Worm (Caenorhabditis elegans): Measurements from ENCODE around the gene npr-35.
A peak's percentile ranks its signal among the peaks of the same experiment; 100 is the strongest.

The npr-35 gene

DNA sequence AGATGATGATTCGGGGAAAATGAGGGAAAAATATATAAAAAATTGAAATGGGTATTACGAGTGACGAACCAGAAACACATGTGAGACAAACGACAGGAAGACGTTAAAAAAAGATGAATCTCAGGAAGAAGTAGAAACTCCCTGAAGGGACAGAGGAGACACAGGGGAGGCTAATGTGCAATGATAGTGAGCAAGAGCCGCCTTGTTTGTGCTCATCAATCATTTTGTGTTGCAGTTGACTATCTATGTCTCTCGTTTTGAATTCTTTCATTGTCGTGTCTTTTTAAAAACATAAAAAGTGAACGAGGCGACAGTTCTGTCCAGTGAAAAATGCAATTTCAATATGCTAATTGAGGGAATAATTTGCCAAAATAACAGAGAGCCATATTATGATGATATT is 18.7 kb upstream of the npr-35 start:
- no peak for TF ChIP-seq zag-1 (tag; optimal IDR thresholded peaks at IDR 0.05)
- TF ChIP-seq nhr-23 (tag; optimal IDR thresholded peaks at IDR 0.05), result no peak
- TF ChIP-seq unc-55 (GFP tag; optimal IDR thresholded peaks at IDR 0.05), result peak; percentile 32
- peak; percentile 64 for TF ChIP-seq mab-5 (tag; optimal IDR thresholded peaks at IDR 0.05)

DNA sequence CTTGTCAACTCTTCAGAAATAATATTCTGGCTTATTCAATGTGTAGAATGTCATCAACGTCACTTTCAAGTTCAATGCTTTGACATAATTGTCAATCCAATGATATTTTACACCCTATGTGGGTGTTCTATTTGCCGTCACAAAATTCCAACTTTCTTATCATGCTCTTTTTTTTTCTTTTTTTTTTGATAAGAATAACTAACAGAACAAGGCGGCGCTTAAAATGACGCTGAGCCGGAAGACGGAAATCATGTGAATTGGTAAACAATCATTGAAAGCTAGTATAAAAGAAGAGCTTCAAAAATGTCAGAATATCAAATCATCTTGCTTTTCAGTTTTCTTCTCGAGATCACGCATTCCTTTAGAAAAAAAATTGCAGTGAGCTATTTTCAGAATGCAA is 17.3 kb upstream of the npr-35 start, which contains the start of gene C50F7.5:
C50F7.5 (plus strand) TSS at position 395 of the 400 bp plus-strand sequence.
- TF ChIP-seq fos-1 (tag; optimal IDR thresholded peaks at IDR 0.05) (peak; percentile 71), nhr-77 (tag; optimal IDR thresholded peaks at IDR 0.05) (no peak), lsy-2 (tag; optimal IDR thresholded peaks at IDR 0.05) (no peak)

DNA sequence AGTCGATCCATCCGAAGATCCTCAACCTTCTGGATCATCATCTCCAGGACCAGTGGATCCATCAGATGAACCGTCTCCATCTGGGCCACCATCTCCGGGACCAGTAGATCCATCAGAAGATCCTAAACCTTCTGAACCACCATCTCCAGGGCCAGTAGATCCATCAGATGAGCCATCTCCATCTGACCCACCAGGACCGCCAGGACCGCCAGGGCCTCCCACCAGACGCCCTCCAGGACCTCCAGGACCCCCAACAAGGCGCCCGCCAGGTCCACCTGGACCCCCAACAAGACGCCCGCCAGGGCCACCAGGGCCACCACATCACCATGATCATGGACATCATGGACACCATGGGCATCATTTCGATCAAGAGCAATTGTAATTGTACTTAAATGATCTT is 16.4 kb upstream of the npr-35 start:
- TF ChIP-seq unc-39 (tag; optimal IDR thresholded peaks at IDR 0.05), result no peak
- no peak for TF ChIP-seq mab-5 (tag; optimal IDR thresholded peaks at IDR 0.05)
- TF ChIP-seq zag-1 (tag; optimal IDR thresholded peaks at IDR 0.05), result no peak
- TF ChIP-seq unc-55 (GFP tag; optimal IDR thresholded peaks at IDR 0.05), result no peak
- TF ChIP-seq crh-2 (tag; optimal IDR thresholded peaks at IDR 0.05), result no peak
- TF ChIP-seq sma-3 (GFP tag; optimal IDR thresholded peaks at IDR 0.05), result no peak
- TF ChIP-seq dmd-4 (tag; optimal IDR thresholded peaks at IDR 0.05), result no peak
- TF ChIP-seq F13H6.1 (tag; optimal IDR thresholded peaks at IDR 0.05), result no peak
- TF ChIP-seq nhr-21 (tag; optimal IDR thresholded peaks at IDR 0.05), result no peak
- no peak for TF ChIP-seq gmeb-1 (tag; optimal IDR thresholded peaks at IDR 0.05)
- TF ChIP-seq ceh-82 (tag; optimal IDR thresholded peaks at IDR 0.05), result no peak
- no peak for TF ChIP-seq elt-3 (tag; optimal IDR thresholded peaks at IDR 0.05)
- no peak for TF ChIP-seq mbf-1 (tag; optimal IDR thresholded peaks at IDR 0.05)
- TF ChIP-seq lin-11 (tag; optimal IDR thresholded peaks at IDR 0.05), result no peak
- no peak for TF ChIP-seq ztf-4 (tag; optimal IDR thresholded peaks at IDR 0.05)
- TF ChIP-seq ztf-11 (tag; optimal IDR thresholded peaks at IDR 0.05), result no peak
- TF ChIP-seq sma-9 (GFP tag; optimal IDR thresholded peaks at IDR 0.05), result no peak
- TF ChIP-seq sma-9 (tag; optimal IDR thresholded peaks at IDR 0.05), result no peak
- TF ChIP-seq nhr-129 (tag; optimal IDR thresholded peaks at IDR 0.05), result no peak

DNA sequence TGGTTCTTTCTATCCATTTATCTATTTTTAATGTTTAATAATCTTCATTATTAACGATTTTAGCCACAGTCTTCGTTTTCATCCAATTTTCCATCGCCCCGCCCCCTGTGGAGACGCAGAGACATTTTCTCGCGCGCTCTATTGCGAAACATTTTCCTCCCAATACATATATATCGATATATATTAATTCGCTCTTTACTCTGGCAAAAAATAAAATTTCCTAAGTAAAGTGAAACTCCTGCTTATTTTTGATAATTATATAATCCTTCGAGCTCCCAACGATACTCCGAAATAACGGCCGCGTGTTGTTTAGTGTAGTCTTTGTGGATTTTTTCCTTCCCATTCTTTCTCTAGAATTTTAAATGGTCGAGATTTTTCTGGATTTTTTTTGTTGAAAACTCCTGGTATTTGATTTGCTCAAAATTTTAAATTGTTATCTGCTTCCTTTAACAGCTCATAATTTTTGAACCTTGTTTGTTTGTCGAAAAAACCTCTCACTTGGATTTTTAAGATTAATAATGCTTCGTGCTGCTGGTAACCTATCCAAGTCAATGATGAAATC is 15.2 kb upstream of the npr-35 start, which contains the start of gene sucg-1:
sucg-1 (plus strand) TSS at position 512 of the 562 bp plus-strand sequence.
- peak; percentile 50 for TF ChIP-seq unc-55 (GFP tag; optimal IDR thresholded peaks at IDR 0.05)
- TF ChIP-seq unc-39 (tag; optimal IDR thresholded peaks at IDR 0.05), result no peak

DNA sequence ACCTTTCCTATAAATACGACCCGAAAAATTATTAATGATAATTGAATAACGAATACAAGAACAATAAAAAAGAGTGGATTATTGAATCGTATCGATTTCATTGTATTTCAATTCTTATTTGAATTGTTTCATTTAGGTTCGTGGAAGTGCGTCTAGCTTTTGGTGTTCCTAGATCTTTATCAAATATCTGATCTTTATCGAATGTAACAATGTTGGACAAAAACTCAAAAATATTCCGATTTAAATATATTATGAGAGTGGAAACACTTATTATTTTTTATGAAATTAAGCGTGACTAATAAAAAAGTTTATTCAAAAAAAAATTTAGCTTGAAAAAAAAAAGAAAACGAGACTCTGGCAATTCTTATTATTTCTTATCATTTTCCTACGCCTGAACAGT is 11.7 kb upstream of the npr-35 start, which contains the start of the genes C50F7.9 and C50F7.3:
C50F7.9 (minus strand) TSS at position 101 of the 400 bp plus-strand sequence.
C50F7.3 (plus strand) TSS at position 370 of the 400 bp plus-strand sequence.
- no peak for TF ChIP-seq nhr-77 (tag; optimal IDR thresholded peaks at IDR 0.05)

DNA sequence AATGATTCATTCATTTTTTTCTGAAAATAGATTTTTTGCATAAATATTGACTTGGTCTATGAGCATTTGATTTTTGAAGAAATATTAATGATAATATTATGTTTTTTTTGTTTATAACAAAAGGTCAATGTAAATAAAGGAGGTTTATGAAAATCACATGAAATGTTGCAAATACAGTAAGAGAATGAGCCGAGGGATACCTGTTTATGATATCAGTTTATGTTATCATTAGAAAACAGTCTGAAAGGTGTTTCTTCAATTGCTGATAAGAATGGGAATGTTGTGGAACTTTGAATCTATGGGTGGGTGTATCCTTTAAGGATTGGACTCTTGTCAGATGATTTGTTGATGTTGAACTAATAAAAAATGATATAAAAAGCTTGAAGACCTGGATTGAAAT is 9.5 kb upstream of the npr-35 start:
- TF ChIP-seq nhr-21 (tag; optimal IDR thresholded peaks at IDR 0.05), result no peak
- TF ChIP-seq unc-39 (tag; optimal IDR thresholded peaks at IDR 0.05), result no peak
- TF ChIP-seq ztf-1 (GFP tag; conservative IDR thresholded peaks at IDR 0.05), result no peak
- no peak for TF ChIP-seq nhr-11 (tag; optimal IDR thresholded peaks at IDR 0.05)
- TF ChIP-seq skn-1 (tag; optimal IDR thresholded peaks at IDR 0.05), result no peak
- no peak for TF ChIP-seq mab-5 (tag; optimal IDR thresholded peaks at IDR 0.05)
- no peak for TF ChIP-seq nhr-23 (tag; optimal IDR thresholded peaks at IDR 0.05)
- TF ChIP-seq dmd-4 (tag; optimal IDR thresholded peaks at IDR 0.05), result no peak
- TF ChIP-seq nhr-25 (tag; optimal IDR thresholded peaks at IDR 0.05), result no peak
- no peak for TF ChIP-seq F13H6.1 (tag; optimal IDR thresholded peaks at IDR 0.05)
- no peak for TF ChIP-seq gmeb-1 (tag; optimal IDR thresholded peaks at IDR 0.05)
- TF ChIP-seq nhr-77 (tag; optimal IDR thresholded peaks at IDR 0.05), result no peak
- TF ChIP-seq ztf-4 (tag; optimal IDR thresholded peaks at IDR 0.05), result no peak

DNA sequence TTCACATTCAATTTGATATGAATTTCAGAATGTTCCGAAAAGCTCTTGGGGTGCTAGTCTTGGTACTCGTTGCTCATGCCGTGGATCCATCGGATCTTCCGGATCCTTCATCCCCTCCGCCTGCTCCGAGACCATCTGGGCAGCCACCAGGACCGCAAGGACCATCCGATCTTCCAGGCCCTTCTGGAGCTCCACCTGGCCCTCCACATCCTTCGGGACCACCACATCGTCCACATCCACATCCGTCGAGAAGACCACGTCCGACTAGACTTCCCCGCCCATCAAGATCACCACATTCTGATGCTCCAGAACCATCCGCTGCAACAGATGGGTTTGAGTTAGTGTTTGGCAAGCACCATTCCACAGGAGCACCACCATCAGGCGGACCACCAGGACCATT is 9.0 kb upstream of the npr-35 start, which contains the start of gene clx-1:
clx-1 (plus strand) TSS at position 30 of the 400 bp plus-strand sequence.
- TF ChIP-seq skn-1 (tag; optimal IDR thresholded peaks at IDR 0.05) (no peak), zag-1 (tag; optimal IDR thresholded peaks at IDR 0.05) (no peak), nhr-25 (tag; optimal IDR thresholded peaks at IDR 0.05) (no peak), nhr-12 (tag; optimal IDR thresholded peaks at IDR 0.05) (no peak), mbf-1 (tag; optimal IDR thresholded peaks at IDR 0.05) (no peak), C34F6.9 (tag; optimal IDR thresholded peaks at IDR 0.05) (no peak), mdl-1 (tag; optimal IDR thresholded peaks at IDR 0.05) (no peak)

Measured in whole organism, L2 larva.